Worm (Caenorhabditis elegans) whole organism, midembryonic: ENCODE data around the gene F44G3.7.

ENCODE experiments used
- cog-1 ChIP-seq: sonication (generic microtip); optimal IDR thresholded peaks from 2 replicates; lab custom pipeline; 2016; ENCODE audit warnings: missing genetic modification characterization, missing compliant biosample characterization
- med-1 ChIP-seq: sonication (generic microtip); optimal IDR thresholded peaks from 2 replicates; lab custom pipeline; 2017; ENCODE audit warnings: missing genetic modification characterization, mild to moderate bottlenecking, missing compliant biosample characterization, antibody characterized with exemption, missing genetic modification reagents; ENCODE audit not compliant: insufficient read depth
- ztf-23 ChIP-seq: fragments of 200-800 bp; sonication (Bioruptor generic); IDR thresholded peaks from 2 replicates; pipeline ENCODE4 v1.3.6; 2022; ENCODE audit warnings: missing genetic modification reagents, missing genetic modification characterization, missing compliant biosample characterization

- TF ChIP-seq cog-1 (no peak), med-1 (no peak), ztf-23 (GFP tag; lab: Robert Waterston, UW) (no peak)
These were observed 46.4 kb upstream of the F44G3.7 start, which contains the start of gene srz-14 for ce11 chrV:16183357-16183756.
